Worm (Caenorhabditis elegans): ENCODE measurements around the gene F54C8.1.

F54C8.1 gene

DNA sequence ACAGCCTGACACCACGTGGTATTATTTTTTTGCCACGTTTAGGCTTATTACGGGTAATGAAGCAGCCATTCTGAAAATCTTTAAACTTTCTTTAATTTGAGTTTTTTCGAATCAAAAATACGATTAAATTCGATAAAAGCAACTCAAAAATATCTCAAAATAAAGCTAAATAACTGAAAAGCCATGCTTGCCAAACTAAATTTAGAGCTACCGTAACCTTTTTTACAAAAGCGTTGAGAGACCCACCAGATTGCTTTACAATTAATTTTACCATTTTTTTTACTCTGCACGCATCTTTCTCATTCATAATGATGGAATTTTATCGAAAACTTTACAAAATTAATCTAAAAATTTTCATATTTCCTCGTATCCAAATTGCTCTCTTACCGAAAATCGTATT, 48.5 kb downstream of the F54C8.1 start:
- TF ChIP-seq F13C5.2 (tag; optimal IDR thresholded peaks at IDR 0.05): no peak
- no peak for TF ChIP-seq hnd-1 (tag; optimal IDR thresholded peaks at IDR 0.05)
- no peak for TF ChIP-seq flt-1 (GFP tag; IDR thresholded peaks at IDR 0.05)

DNA sequence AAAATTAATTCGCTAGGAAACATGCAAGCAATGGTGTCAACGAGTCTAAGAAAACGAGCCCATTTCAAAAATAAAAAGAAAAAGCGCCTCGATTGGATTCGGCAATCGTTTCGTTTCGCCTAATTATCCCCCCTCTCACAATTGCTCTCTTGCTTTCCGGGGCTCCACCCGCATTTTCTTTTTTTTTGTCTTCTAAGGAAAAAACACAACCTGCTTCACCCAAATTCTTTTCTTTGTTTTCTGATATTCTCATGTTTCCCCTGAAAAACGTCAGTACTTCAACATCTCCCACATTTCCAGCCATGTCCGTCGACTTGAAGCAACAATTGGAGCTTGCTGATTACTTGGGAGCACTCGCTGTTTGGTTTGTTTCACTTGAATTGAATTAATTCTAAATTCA, 48.9 kb downstream of the F54C8.1 start, which contains the start of gene nlp-36:
TSS of gene nlp-36 (plus strand) at position 301 of the 400 bp plus-strand sequence.
- no peak for TF ChIP-seq aly-1 (tag; optimal IDR thresholded peaks at IDR 0.05)
- no peak for TF ChIP-seq tbx-11 (GFP tag; IDR thresholded peaks at IDR 0.05)
- TF ChIP-seq tra-4 (tag; optimal IDR thresholded peaks at IDR 0.05): no peak
- TF ChIP-seq hmbx-1 (tag; optimal IDR thresholded peaks at IDR 0.05): no peak
- TF ChIP-seq ama-1 (optimal IDR thresholded peaks at IDR 0.05): no peak
- TF ChIP-seq tbx-37 (GFP tag; conservative IDR thresholded peaks at IDR 0.05): no peak
- no peak for TF ChIP-seq pes-1 (GFP tag; IDR thresholded peaks at IDR 0.05)
- no peak for TF ChIP-seq scrt-1 (GFP tag; IDR thresholded peaks at IDR 0.05)
- TF ChIP-seq B0310.2 (tag; optimal IDR thresholded peaks at IDR 0.05): no peak
- TF ChIP-seq ets-7 (tag; optimal IDR thresholded peaks at IDR 0.05): no peak
- no peak for TF ChIP-seq sea-1 (GFP tag; conservative IDR thresholded peaks at IDR 0.05)
- TF ChIP-seq ceh-36 (tag; optimal IDR thresholded peaks at IDR 0.05): no peak
- TF ChIP-seq flt-1 (GFP tag; IDR thresholded peaks at IDR 0.05): no peak
- no peak for TF ChIP-seq ceh-13 (GFP tag; optimal IDR thresholded peaks at IDR 0.05)

DNA sequence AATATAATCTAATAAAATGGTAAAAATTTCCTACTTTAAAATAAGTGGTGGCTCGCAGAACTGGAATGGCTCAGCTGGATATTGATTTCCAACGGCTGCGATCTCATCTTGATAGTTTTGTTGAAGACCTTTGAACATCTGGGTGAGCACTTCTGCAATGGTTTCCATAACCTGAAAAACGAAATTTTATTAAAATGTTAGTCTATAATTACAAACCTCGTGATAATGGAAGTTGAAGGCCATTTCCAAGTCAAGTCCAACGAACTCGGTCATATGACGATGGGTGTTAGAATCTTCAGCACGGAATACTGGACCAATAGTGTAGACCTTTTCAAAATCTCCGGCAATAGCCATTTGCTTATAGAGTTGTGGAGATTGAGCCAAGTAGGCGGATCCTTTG, 50.3 kb downstream of the F54C8.1 start:
- TF ChIP-seq tbx-11 (GFP tag; IDR thresholded peaks at IDR 0.05): no peak
- no peak for TF ChIP-seq F13C5.2 (tag; optimal IDR thresholded peaks at IDR 0.05)
- no peak for TF ChIP-seq hmbx-1 (tag; optimal IDR thresholded peaks at IDR 0.05)
- no peak for TF ChIP-seq flt-1 (GFP tag; IDR thresholded peaks at IDR 0.05)
- TF ChIP-seq hnd-1 (tag; optimal IDR thresholded peaks at IDR 0.05): no peak
- TF ChIP-seq ets-7 (tag; optimal IDR thresholded peaks at IDR 0.05): no peak
- no peak for TF ChIP-seq B0310.2 (tag; optimal IDR thresholded peaks at IDR 0.05)
- TF ChIP-seq ama-1 (optimal IDR thresholded peaks at IDR 0.05): no peak
- no peak for TF ChIP-seq tbx-37 (GFP tag; conservative IDR thresholded peaks at IDR 0.05)
- no peak for TF ChIP-seq pes-1 (GFP tag; IDR thresholded peaks at IDR 0.05)

Data from whole organism, early embryonic.